Worm (Caenorhabditis elegans): ENCODE measurements around the gene srh-308.

ce11 chrV:14063980-14064379 lies 46.6 kb upstream of the srh-308 start:
- TF ChIP-seq skn-1 (tag; optimal IDR thresholded peaks at IDR 0.05) (no peak), fkh-10 (GFP tag; optimal IDR thresholded peaks at IDR 0.05) (no peak), lin-13 (GFP tag; optimal IDR thresholded peaks at IDR 0.05) (no peak)

Measured in whole organism, L4 larva.